Fruit fly (Drosophila melanogaster) whole organism, embryonic: ENCODE measurements around the gene ABCB7.
A peak's percentile ranks its signal among the peaks of the same experiment; 100 is the strongest.

Experiments used
- B-H1 ChIP-seq: fragments of 200-800 bp; sonication (Bioruptor generic); IDR thresholded peaks from 3 replicates; pipeline ENCODE4 v1.3.6; 2022; ENCODE audit warnings: missing biosample characterization, missing genetic modification characterization
- Bdp1 ChIP-seq: fragments of 200-800 bp; sonication (Bioruptor generic); optimal IDR thresholded peaks from 3 replicates; lab custom pipeline; 2016; ENCODE audit warnings: missing biosample characterization, missing genetic modification characterization
- CG10147 ChIP-seq: fragments of 200-800 bp; sonication (Bioruptor generic); optimal IDR thresholded peaks from 2 replicates; lab custom pipeline; 2019; ENCODE audit warnings: missing biosample characterization, mild to moderate bottlenecking, missing genetic modification characterization, moderate library complexity
- CG10462 ChIP-seq: fragments of 200-800 bp; sonication (Bioruptor generic); optimal IDR thresholded peaks from 2 replicates; lab custom pipeline; 2016; ENCODE audit warnings: missing biosample characterization, missing genetic modification characterization
- CG10543 ChIP-seq: fragments of 200-800 bp; sonication (Bioruptor generic); optimal IDR thresholded peaks from 3 replicates; lab custom pipeline; 2017; ENCODE audit warnings: missing biosample characterization, mild to moderate bottlenecking, missing genetic modification characterization, moderate library complexity
- CG10565 ChIP-seq: fragments of 200-800 bp; sonication (Bioruptor generic); optimal IDR thresholded peaks from 3 replicates; lab custom pipeline; 2016; ENCODE audit warnings: missing biosample characterization, mild to moderate bottlenecking, missing genetic modification characterization
- CG11093 ChIP-seq: fragments of 200-800 bp; sonication (Bioruptor generic); IDR thresholded peaks from 3 replicates; pipeline ENCODE4 v1.3.6; 2022; ENCODE audit warnings: missing biosample characterization, missing genetic modification characterization
- CG11696 ChIP-seq: fragments of 200-800 bp; sonication (Bioruptor generic); IDR thresholded peaks from 2 replicates; pipeline ENCODE4 v1.3.6; 2022; ENCODE audit warnings: missing biosample characterization, missing genetic modification characterization
- CG12769 ChIP-seq: fragments of 200-800 bp; sonication (Bioruptor generic); optimal IDR thresholded peaks from 2 replicates; lab custom pipeline; 2019; ENCODE audit warnings: missing biosample characterization, mild to moderate bottlenecking, missing genetic modification characterization, moderate library complexity
- CG13123 ChIP-seq: fragments of 200-800 bp; sonication (Bioruptor generic); optimal IDR thresholded peaks from 2 replicates; lab custom pipeline; 2016; ENCODE audit warnings: missing biosample characterization, missing genetic modification characterization
- CG13296 ChIP-seq: fragments of 200-800 bp; sonication (Bioruptor generic); optimal IDR thresholded peaks from 3 replicates; lab custom pipeline; 2018; ENCODE audit warnings: missing biosample characterization, mild to moderate bottlenecking, missing genetic modification characterization
- CG1529 ChIP-seq: fragments of 200-800 bp; sonication (Bioruptor generic); optimal IDR thresholded peaks from 3 replicates; lab custom pipeline; 2018; ENCODE audit warnings: missing biosample characterization, missing genetic modification characterization
- CG16779 ChIP-seq: fragments of 200-800 bp; sonication (Bioruptor generic); IDR thresholded peaks from 2 replicates; pipeline ENCODE4 v1.3.6; 2022; ENCODE audit warnings: missing biosample characterization, missing genetic modification characterization
- CG17361 ChIP-seq: fragments of 200-800 bp; sonication (Bioruptor generic); IDR thresholded peaks from 3 replicates; pipeline ENCODE4 v1.3.6; 2022; ENCODE audit warnings: missing biosample characterization, missing genetic modification characterization
- CG18599 ChIP-seq: fragments of 200-800 bp; sonication (Bioruptor generic); optimal IDR thresholded peaks from 3 replicates; lab custom pipeline; 2017; ENCODE audit warnings: missing biosample characterization, missing genetic modification characterization, mild to moderate bottlenecking, moderate library complexity, missing genetic modification reagents
- CG2678 ChIP-seq: fragments of 200-800 bp; sonication (Bioruptor generic); optimal IDR thresholded peaks from 3 replicates; lab custom pipeline; 2019; ENCODE audit warnings: missing biosample characterization, mild to moderate bottlenecking, missing genetic modification characterization, moderate library complexity
- CG31441 ChIP-seq: fragments of 200-800 bp; sonication (Bioruptor generic); IDR thresholded peaks from 2 replicates; pipeline ENCODE4 v1.3.6; 2022; ENCODE audit warnings: missing biosample characterization, missing genetic modification characterization
- CG3838 ChIP-seq: fragments of 200-800 bp; sonication (Bioruptor generic); optimal IDR thresholded peaks from 3 replicates; lab custom pipeline; 2016; ENCODE audit warnings: missing biosample characterization, missing genetic modification characterization
- CG6272 ChIP-seq: fragments of 200-800 bp; sonication (Bioruptor generic); IDR thresholded peaks from 2 replicates; pipeline ENCODE4 v1.3.6; 2022; ENCODE audit warnings: missing biosample characterization, missing genetic modification characterization
- CG7928 ChIP-seq: fragments of 200-800 bp; sonication (Bioruptor generic); optimal IDR thresholded peaks from 2 replicates; lab custom pipeline; 2017; ENCODE audit warnings: missing biosample characterization, mild to moderate bottlenecking, missing genetic modification characterization
- CG8281 ChIP-seq: fragments of 200-800 bp; sonication (Bioruptor generic); optimal IDR thresholded peaks from 2 replicates; lab custom pipeline; 2018; ENCODE audit warnings: missing biosample characterization, mild to moderate bottlenecking, missing genetic modification characterization, moderate library complexity
- Dek ChIP-seq: fragments of 200-800 bp; sonication (Bioruptor generic); optimal IDR thresholded peaks from 3 replicates; lab custom pipeline; 2019; ENCODE audit warnings: missing biosample characterization, mild to moderate bottlenecking, missing genetic modification characterization, moderate library complexity
- Gug ChIP-seq: fragments of 200-800 bp; sonication (Bioruptor generic); IDR thresholded peaks from 4 replicates; pipeline ENCODE4 v1.3.6; 2022; ENCODE audit warnings: missing biosample characterization, missing genetic modification characterization
- H15 ChIP-seq: fragments of 200-800 bp; sonication (Bioruptor generic); IDR thresholded peaks from 3 replicates; pipeline ENCODE4 v1.3.6; 2022; ENCODE audit warnings: missing biosample characterization, missing genetic modification characterization
- HLHmδ ChIP-seq: fragments of 200-800 bp; sonication (Bioruptor generic); optimal IDR thresholded peaks from 2 replicates; lab custom pipeline; 2018; ENCODE audit warnings: missing biosample characterization, mild to moderate bottlenecking, missing genetic modification characterization, moderate library complexity
- Hmr ChIP-seq: fragments of 200-800 bp; sonication (Bioruptor generic); optimal IDR thresholded peaks from 3 replicates; lab custom pipeline; 2017; ENCODE audit warnings: mild to moderate bottlenecking, missing biosample characterization, missing genetic modification reagents, missing genetic modification characterization
- Mrtf ChIP-seq: fragments of 200-800 bp; sonication (Bioruptor generic); IDR thresholded peaks from 3 replicates; pipeline ENCODE4 v1.3.6; 2022; ENCODE audit warnings: missing biosample characterization, missing genetic modification characterization
- Nf-YC ChIP-seq: fragments of 200-800 bp; optimal IDR thresholded peaks from 3 replicates; lab custom pipeline; 2019; ENCODE audit warnings: missing biosample characterization, mild to moderate bottlenecking, missing genetic modification characterization, moderate library complexity
- Oaz ChIP-seq: fragments of 200-800 bp; sonication (Bioruptor generic); IDR thresholded peaks from 2 replicates; pipeline ENCODE4 v1.3.6; 2022; ENCODE audit warnings: missing biosample characterization, missing genetic modification characterization
- Opbp ChIP-seq: fragments of 200-800 bp; sonication (Bioruptor generic); IDR thresholded peaks from 3 replicates; pipeline ENCODE4 v1.3.6; 2022; ENCODE audit warnings: missing biosample characterization, missing genetic modification characterization; ENCODE audit not compliant: partially characterized antibody
- Rx ChIP-seq: fragments of 200-800 bp; sonication (Bioruptor generic); IDR thresholded peaks from 2 replicates; pipeline ENCODE4 v1.3.6; 2022; ENCODE audit warnings: missing biosample characterization, missing genetic modification characterization
- bcd ChIP-seq: fragments of 200-800 bp; sonication (Bioruptor generic); optimal IDR thresholded peaks from 2 replicates; lab custom pipeline; 2017; ENCODE audit warnings: missing biosample characterization, mild to moderate bottlenecking, missing genetic modification characterization
- chinmo ChIP-seq: fragments of 200-800 bp; sonication (Bioruptor generic); IDR thresholded peaks from 4 replicates; pipeline ENCODE4 v1.3.6; 2022; ENCODE audit warnings: missing biosample characterization, missing genetic modification characterization; ENCODE audit not compliant: partially characterized antibody
- chn ChIP-seq: fragments of 200-800 bp; sonication (Bioruptor generic); optimal IDR thresholded peaks from 2 replicates; lab custom pipeline; 2016; ENCODE audit warnings: missing biosample characterization, missing genetic modification characterization
- crp ChIP-seq, 2 experiments: fragments of 200-800 bp; sonication (Bioruptor generic); optimal IDR thresholded peaks; 2 replicates in 1 of 2; 3 replicates in 1 of 2; lab custom pipeline; 2017; ENCODE audit warnings: missing biosample characterization in 2 of 2, missing genetic modification characterization in 2 of 2, mild to moderate bottlenecking in 1 of 2, moderate library complexity in 1 of 2
- dm ChIP-seq: fragments of 200-800 bp; sonication (Bioruptor generic); optimal IDR thresholded peaks from 3 replicates; lab custom pipeline; 2016; ENCODE audit warnings: missing biosample characterization, missing genetic modification characterization
- emc ChIP-seq: fragments of 200-800 bp; sonication (Bioruptor generic); optimal IDR thresholded peaks from 2 replicates; lab custom pipeline; 2016; ENCODE audit warnings: missing biosample characterization, missing genetic modification characterization
- esg ChIP-seq: fragments of 200-800 bp; sonication (Bioruptor generic); conservative IDR thresholded peaks from 2 replicates; pipeline ENCODE4 v1.3.6; 2022; ENCODE audit warnings: missing biosample characterization, missing genetic modification characterization
- eyg ChIP-seq: fragments of 200-800 bp; sonication (Bioruptor generic); optimal IDR thresholded peaks from 3 replicates; lab custom pipeline; 2016; ENCODE audit warnings: missing biosample characterization, missing genetic modification characterization
- fru ChIP-seq: fragments of >200 bp; optimal IDR thresholded peaks from 2 replicates; lab custom pipeline; 2017
- gce ChIP-seq: fragments of 200-800 bp; sonication (Bioruptor generic); IDR thresholded peaks from 3 replicates; pipeline ENCODE4 v1.3.6; 2022; ENCODE audit warnings: missing biosample characterization, missing genetic modification characterization
- lov ChIP-seq, 2 experiments: fragments of 200-800 bp in 1 of 2; fragments of >200 bp in 1 of 2; sonication (Bioruptor generic) in 1 of 2; IDR thresholded peaks in 1 of 2; optimal IDR thresholded peaks in 1 of 2; 2 replicates in 1 of 2; 3 replicates in 1 of 2; pipeline versions ENCODE4 v1.3.6 to Lab custom; 2017 to 2022; ENCODE audit warnings: missing biosample characterization in 1 of 2, missing genetic modification characterization in 1 of 2
- mirr ChIP-seq: fragments of 200-800 bp; sonication (Bioruptor generic); optimal IDR thresholded peaks from 3 replicates; lab custom pipeline; 2018; ENCODE audit warnings: missing biosample characterization, mild to moderate bottlenecking, missing genetic modification characterization
- nau ChIP-seq: fragments of 200-800 bp; sonication (Bioruptor generic); optimal IDR thresholded peaks from 3 replicates; lab custom pipeline; 2017; ENCODE audit warnings: missing biosample characterization, mild to moderate bottlenecking, missing genetic modification characterization, missing genetic modification reagents
- nmo ChIP-seq: fragments of 200-800 bp; sonication (Bioruptor generic); optimal IDR thresholded peaks from 2 replicates; lab custom pipeline; 2018; ENCODE audit warnings: missing biosample characterization, mild to moderate bottlenecking, missing genetic modification characterization, moderate library complexity
- pb ChIP-seq: fragments of 200-800 bp; sonication (Bioruptor generic); optimal IDR thresholded peaks from 3 replicates; lab custom pipeline; 2016; ENCODE audit warnings: missing biosample characterization, missing genetic modification characterization
- run ChIP-seq: fragments of 200-800 bp; sonication (Bioruptor generic); optimal IDR thresholded peaks from 3 replicates; lab custom pipeline; 2018; ENCODE audit warnings: missing biosample characterization, mild to moderate bottlenecking, missing genetic modification characterization
- sd ChIP-seq: fragments of 200-800 bp; sonication (Bioruptor generic); optimal IDR thresholded peaks from 3 replicates; lab custom pipeline; 2018; ENCODE audit warnings: missing biosample characterization, mild to moderate bottlenecking, missing genetic modification characterization, moderate library complexity
- tna ChIP-seq: fragments of 200-800 bp; sonication (Bioruptor generic); IDR thresholded peaks from 2 replicates; pipeline ENCODE4 v1.3.6; 2022; ENCODE audit warnings: missing biosample characterization, missing genetic modification characterization; ENCODE audit not compliant: partially characterized antibody

ABCB7 gene

dm6 chr3L:1644920-1645567, 26.8 kb downstream of the ABCB7 start, which contains the start of the genes alphaCOP and CG13919 (continued):
- TF ChIP-seq pb (GFP tag; lab: Kevin White, UChicago) (peak; percentile 77), Hmr (GFP tag; lab: Kevin White, UChicago) (peak; percentile 96), Bdp1 (peak; percentile 88), CG10543 (peak; percentile 90), eyg (GFP tag; lab: Kevin White, UChicago) (peak; percentile 83), CG17361 (GFP tag; lab: Robert Waterston, UW) (peak; percentile 98), CG3838 (peak; percentile 89), CG31441 (GFP tag; lab: Robert Waterston, UW) (peak; percentile 97), CG13123 (GFP tag; lab: Kevin White, UChicago) (peak; percentile 94), CG2678 (tag; lab: Kevin White, UChicago) (peak; percentile 97), tna (GFP tag; lab: Robert Waterston, UW) (no peak), CG1529 (peak; percentile 95), CG12769 (tag; lab: Kevin White, UChicago) (no peak), crp (GFP tag; optimal IDR thresholded peaks at IDR 0.05; lab: Kevin White, UChicago) (peak in 1 of 2 experiments; percentile 77), nmo (GFP tag; lab: Kevin White, UChicago) (peak; percentile 98), CG10565 (GFP tag; lab: Kevin White, UChicago) (peak; percentile 62), CG6272 (GFP tag; lab: Robert Waterston, UW) (peak; percentile 95), lov (optimal IDR thresholded peaks at IDR 0.05; lab: Kevin White, UChicago) (no peak), lov (GFP tag; IDR thresholded peaks at IDR 0.05; lab: Robert Waterston, UW) (peak; percentile 96), run (tag; lab: Kevin White, UChicago) (peak; percentile 90), H15 (GFP tag; lab: Robert Waterston, UW) (peak; percentile 96), sd (tag; lab: Kevin White, UChicago) (peak; percentile 88), Dek (tag; lab: Kevin White, UChicago) (peak; percentile 96), CG11093 (peak; percentile 97), CG8281 (tag; lab: Kevin White, UChicago) (peak; percentile 82), Mrtf (GFP tag; lab: Robert Waterston, UW) (peak; percentile 95), dm (GFP tag; lab: Kevin White, UChicago) (peak; percentile 82), emc (peak; percentile 65), Nf-YC (tag; lab: Kevin White, UChicago) (peak; percentile 85), CG7928 (peak; percentile 64), CG16779 (peak; percentile 84), gce (GFP tag; lab: Robert Waterston, UW) (peak; percentile 95), Opbp (GFP tag; lab: Robert Waterston, UW) (no peak), CG18599 (GFP tag; lab: Kevin White, UChicago) (peak; percentile 93), fru (lab: Kevin White, UChicago) (no peak), chinmo (GFP tag; lab: Robert Waterston, UW) (no peak), CG11696 (GFP tag; lab: Robert Waterston, UW) (peak; percentile 88), Gug (GFP tag; lab: Robert Waterston, UW) (peak; percentile 90), esg (GFP tag; lab: Robert Waterston, UW) (peak; percentile 98), CG10147 (GFP tag; lab: Kevin White, UChicago) (peak; percentile 90), CG13296 (GFP tag; lab: Kevin White, UChicago) (peak; percentile 93), HLHmδ (no peak), CG10462 (GFP tag; lab: Kevin White, UChicago) (peak; percentile 97), Oaz (peak; percentile 98), Rx (GFP tag; lab: Robert Waterston, UW) (peak; percentile 92), bcd (GFP tag; lab: Kevin White, UChicago) (peak; percentile 96), B-H1 (GFP tag; lab: Robert Waterston, UW) (peak; percentile 97), nau (GFP tag; lab: Kevin White, UChicago) (no peak), mirr (peak; percentile 81), chn (GFP tag; lab: Kevin White, UChicago) (peak; percentile 96)
